Worm (Caenorhabditis elegans): Measurements from ENCODE around the gene C14A6.8.
"Not testable (repeated sequence)": the region's sequence is repeated elsewhere in the genome, so short reads cannot be mapped to it uniquely, and the experiment has no call there.

Gene C14A6.8

ce11 chrV:18171568-18171967 lies at the start of gene C14A6.8:
Gene C14A6.8 (minus strand): TSS chrV:18171668.
- no peak for TF ChIP-seq nhr-12 (tag; optimal IDR thresholded peaks at IDR 0.05)
- no peak for TF ChIP-seq ztf-11 (tag; optimal IDR thresholded peaks at IDR 0.05)
- no peak for TF ChIP-seq nhr-2 (tag; optimal IDR thresholded peaks at IDR 0.05)
- TF ChIP-seq ceh-43 (GFP tag; optimal IDR thresholded peaks at IDR 0.05): no peak
- no peak for TF ChIP-seq ham-2 (GFP tag; optimal IDR thresholded peaks at IDR 0.05)
- TF ChIP-seq tbx-8 (GFP tag; optimal IDR thresholded peaks at IDR 0.05): no peak
- TF ChIP-seq nhr-237 (tag; optimal IDR thresholded peaks at IDR 0.05): no peak

- TF ChIP-seq mls-2 (tag; optimal IDR thresholded peaks at IDR 0.05); ceh-83 (GFP tag; optimal IDR thresholded peaks at IDR 0.05); nhr-237 (tag; optimal IDR thresholded peaks at IDR 0.05): not testable (repeated sequence)
Measured at ce11 chrV:18216784-18217183, 45.3 kb upstream of the C14A6.8 start, which contains the start of gene F16H6.9. Gene F16H6.9 (plus strand): TSS chrV:18217084.

DNA sequence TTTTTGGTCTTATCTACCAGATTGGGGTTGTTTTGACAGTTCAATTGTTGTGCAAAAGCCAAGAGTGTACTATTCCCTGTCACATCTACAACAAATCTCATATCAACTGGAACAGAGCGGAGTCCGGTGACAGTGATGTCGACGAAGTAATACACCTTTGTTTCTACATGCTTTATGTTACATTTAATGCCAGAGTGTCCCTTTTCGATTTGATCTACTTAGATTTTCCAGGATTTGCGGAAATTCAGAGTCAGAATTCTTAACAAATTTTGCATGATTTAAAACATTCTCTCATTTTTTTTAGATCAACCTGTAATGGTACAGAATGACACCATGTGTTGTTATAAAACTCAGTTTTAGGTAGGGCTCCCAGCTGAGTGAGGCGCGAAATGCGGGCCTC lies 44.7 kb upstream of the C14A6.8 start, which contains the start of gene F16H6.8:
TSS of gene F16H6.8 (minus strand) at position 101 of the 400 bp plus-strand sequence.
- not testable (repeated sequence) for TF ChIP-seq ham-2 (GFP tag; optimal IDR thresholded peaks at IDR 0.05); nhr-2 (tag; optimal IDR thresholded peaks at IDR 0.05); sem-2 (GFP tag; optimal IDR thresholded peaks at IDR 0.05)

- TF ChIP-seq tbx-8 (GFP tag; optimal IDR thresholded peaks at IDR 0.05) (no peak), ces-1 (GFP tag; optimal IDR thresholded peaks at IDR 0.05) (no peak), hlh-1 (tag; optimal IDR thresholded peaks at IDR 0.05) (no peak), blmp-1 (tag; optimal IDR thresholded peaks at IDR 0.05) (no peak), sem-2 (GFP tag; optimal IDR thresholded peaks at IDR 0.05) (no peak), pha-4 (tag; optimal IDR thresholded peaks at IDR 0.05) (no peak), snpc-4 (tag; optimal IDR thresholded peaks at IDR 0.05) (no peak), drap-1 (GFP tag; optimal IDR thresholded peaks at IDR 0.05) (no peak), nhr-28 (tag; optimal IDR thresholded peaks at IDR 0.05) (no peak), unc-62 (GFP tag; optimal IDR thresholded peaks at IDR 0.05) (no peak), M03D4.4 (tag; optimal IDR thresholded peaks at IDR 0.05) (no peak), mab-5 (tag; optimal IDR thresholded peaks at IDR 0.05) (no peak), lin-13 (tag; optimal IDR thresholded peaks at IDR 0.05) (no peak), unc-39 (tag; optimal IDR thresholded peaks at IDR 0.05) (no peak), lsy-2 (tag; optimal IDR thresholded peaks at IDR 0.05) (no peak), elt-1 (tag; optimal IDR thresholded peaks at IDR 0.05; ENCODE audit: borderline replicate concordance, insufficient read depth) (no peak), nhr-2 (tag; optimal IDR thresholded peaks at IDR 0.05) (no peak), mep-1 (tag; optimal IDR thresholded peaks at IDR 0.05) (no peak), sptf-1 (tag; optimal IDR thresholded peaks at IDR 0.05) (no peak), cnd-1 (tag; optimal IDR thresholded peaks at IDR 0.05) (no peak)
Measured at ce11 chrV:18212848-18213247, 41.4 kb upstream of the C14A6.8 start.

DNA sequence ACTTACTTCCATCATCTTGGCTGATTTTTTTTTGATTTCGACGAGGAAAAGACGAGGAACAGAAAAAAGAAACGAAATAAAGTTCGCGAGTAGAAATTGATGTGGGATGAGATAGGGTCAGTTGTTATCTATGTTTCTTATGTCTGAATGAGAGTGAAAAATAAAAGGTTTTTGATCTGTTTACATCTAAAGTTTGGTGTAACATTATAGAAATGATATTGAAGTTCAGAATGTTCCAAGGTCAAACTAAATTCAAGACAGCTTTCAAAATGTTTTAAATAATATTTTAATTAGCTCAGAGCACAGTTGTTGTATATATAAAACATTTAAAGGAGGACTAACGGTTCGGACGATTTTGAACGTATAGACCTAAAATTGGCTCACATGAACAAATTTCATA lies 37.6 kb upstream of the C14A6.8 start, which contains the start of gene F16H6.7:
TSS of gene F16H6.7 (minus strand) at position 101 of the 400 bp plus-strand sequence.
- TF ChIP-seq bed-3 (GFP tag; optimal IDR thresholded peaks at IDR 0.05): no peak
- TF ChIP-seq nhr-76 (tag; optimal IDR thresholded peaks at IDR 0.05): no peak
- TF ChIP-seq blmp-1 (tag; optimal IDR thresholded peaks at IDR 0.05): no peak

ce11 chrV:18198421-18198820 lies 27.0 kb upstream of the C14A6.8 start, which contains the start of gene F16H6.4:
Gene F16H6.4 (plus strand): TSS chrV:18198721.
- TF ChIP-seq ceh-43 (GFP tag; optimal IDR thresholded peaks at IDR 0.05): no peak
- no peak for TF ChIP-seq flh-1 (GFP tag; optimal IDR thresholded peaks at IDR 0.05)
- TF ChIP-seq mab-5 (tag; optimal IDR thresholded peaks at IDR 0.05): no peak
- no peak for TF ChIP-seq tbx-8 (GFP tag; optimal IDR thresholded peaks at IDR 0.05)
- no peak for TF ChIP-seq lin-32 (GFP tag; optimal IDR thresholded peaks at IDR 0.05)
- TF ChIP-seq unc-39 (tag; optimal IDR thresholded peaks at IDR 0.05): no peak
- TF ChIP-seq lin-13 (tag; optimal IDR thresholded peaks at IDR 0.05): no peak
- TF ChIP-seq nhr-237 (tag; optimal IDR thresholded peaks at IDR 0.05): no peak
- TF ChIP-seq elt-1 (tag; optimal IDR thresholded peaks at IDR 0.05; ENCODE audit: borderline replicate concordance, insufficient read depth): no peak
- no peak for TF ChIP-seq pha-4 (tag; optimal IDR thresholded peaks at IDR 0.05)
- TF ChIP-seq snpc-4 (tag; optimal IDR thresholded peaks at IDR 0.05): no peak
- no peak for TF ChIP-seq nhr-28 (tag; optimal IDR thresholded peaks at IDR 0.05)
- no peak for TF ChIP-seq unc-120 (tag; optimal IDR thresholded peaks at IDR 0.05; ENCODE audit: poor library complexity, severe bottlenecking)
- TF ChIP-seq mls-2 (tag; optimal IDR thresholded peaks at IDR 0.05): no peak
- no peak for TF ChIP-seq nhr-2 (tag; optimal IDR thresholded peaks at IDR 0.05)
- TF ChIP-seq nhr-12 (tag; optimal IDR thresholded peaks at IDR 0.05): no peak
- no peak for TF ChIP-seq ham-2 (GFP tag; optimal IDR thresholded peaks at IDR 0.05)
- TF ChIP-seq bed-3 (GFP tag; optimal IDR thresholded peaks at IDR 0.05): no peak
- TF ChIP-seq blmp-1 (tag; optimal IDR thresholded peaks at IDR 0.05): no peak

All from whole organism, mixed stage, embryonic.